Fruit fly (Drosophila melanogaster) whole organism, adult: Measurements from ENCODE around the gene CG1764.

Experiments used
- CG11617 ChIP-seq: fragments of 200-800 bp; sonication (Bioruptor generic); optimal IDR thresholded peaks from 2 replicates; lab custom pipeline; 2017; ENCODE audit warnings: mild to moderate bottlenecking, missing biosample characterization, missing genetic modification reagents, missing genetic modification characterization
- CG12768 ChIP-seq: fragments of 200-800 bp; sonication (Bioruptor generic); optimal IDR thresholded peaks from 2 replicates; lab custom pipeline; 2017; ENCODE audit warnings: missing biosample characterization, missing genetic modification characterization, mild to moderate bottlenecking, moderate library complexity, missing genetic modification reagents
- CG14711 ChIP-seq: fragments of 200-800 bp; sonication (Bioruptor generic); optimal IDR thresholded peaks from 2 replicates; lab custom pipeline; 2018; ENCODE audit warnings: missing biosample characterization, mild to moderate bottlenecking, missing genetic modification characterization, moderate library complexity
- CG1620 ChIP-seq: fragments of 200-800 bp; sonication (Bioruptor generic); optimal IDR thresholded peaks from 2 replicates; lab custom pipeline; 2016; ENCODE audit warnings: missing biosample characterization, missing genetic modification characterization
- CG33017 ChIP-seq: fragments of 200-800 bp; sonication (Bioruptor generic); optimal IDR thresholded peaks from 2 replicates; lab custom pipeline; 2018; ENCODE audit warnings: missing biosample characterization, mild to moderate bottlenecking, missing genetic modification characterization, moderate library complexity
- CG5204 ChIP-seq: fragments of 200-800 bp; sonication (Bioruptor generic); optimal IDR thresholded peaks from 2 replicates; lab custom pipeline; 2016; ENCODE audit warnings: missing biosample characterization, missing genetic modification characterization
- CG7045 ChIP-seq: fragments of 200-800 bp; sonication (Bioruptor generic); optimal IDR thresholded peaks from 2 replicates; lab custom pipeline; 2017; ENCODE audit warnings: missing biosample characterization, mild to moderate bottlenecking, missing genetic modification characterization
- CG7101 ChIP-seq: fragments of 200-800 bp; sonication (Bioruptor generic); optimal IDR thresholded peaks from 2 replicates; lab custom pipeline; 2018; ENCODE audit warnings: missing biosample characterization, mild to moderate bottlenecking, missing genetic modification characterization, moderate library complexity
- Clk ChIP-seq: fragments of 200-800 bp; sonication (Bioruptor generic); optimal IDR thresholded peaks from 2 replicates; lab custom pipeline; 2017; ENCODE audit warnings: missing biosample characterization, missing genetic modification characterization
- Crg-1 ChIP-seq: fragments of 200-800 bp; sonication (Bioruptor generic); optimal IDR thresholded peaks from 2 replicates; lab custom pipeline; 2016; ENCODE audit warnings: missing biosample characterization, missing genetic modification characterization
- Hr96 ChIP-seq: fragments of 200-800 bp; sonication (Bioruptor generic); optimal IDR thresholded peaks from 2 replicates; lab custom pipeline; 2016; ENCODE audit warnings: missing biosample characterization, missing genetic modification characterization
- Mnt ChIP-seq: fragments of 200-800 bp; sonication (Bioruptor generic); optimal IDR thresholded peaks from 2 replicates; lab custom pipeline; 2016; ENCODE audit warnings: missing biosample characterization, mild to moderate bottlenecking, missing genetic modification characterization
- bab1 ChIP-seq: fragments of 200-800 bp; sonication (Bioruptor generic); optimal IDR thresholded peaks from 3 replicates; lab custom pipeline; 2019; ENCODE audit warnings: missing biosample characterization, mild to moderate bottlenecking, missing genetic modification characterization, moderate library complexity
- cic ChIP-seq: fragments of 200-800 bp; sonication (Bioruptor generic); optimal IDR thresholded peaks from 2 replicates; lab custom pipeline; 2017; ENCODE audit warnings: missing biosample characterization, mild to moderate bottlenecking, missing genetic modification characterization, moderate library complexity
- cnc ChIP-seq, 2 experiments: fragments of >200 bp; optimal IDR thresholded peaks; 2 replicates each; lab custom pipeline; 2017
- kay ChIP-seq: fragments of 200-800 bp; sonication (Bioruptor generic); peaks from one replicate; lab custom pipeline; 2016; ENCODE audit warnings: missing biosample characterization, missing genetic modification characterization, borderline replicate concordance
- ovo ChIP-seq: fragments of 200-800 bp; sonication (Bioruptor generic); optimal IDR thresholded peaks from 2 replicates; lab custom pipeline; 2016; ENCODE audit warnings: missing biosample characterization, missing genetic modification characterization
- pad ChIP-seq: fragments of 200-800 bp; sonication (Bioruptor generic); optimal IDR thresholded peaks from 3 replicates; lab custom pipeline; 2017; ENCODE audit warnings: missing biosample characterization, missing genetic modification characterization, mild to moderate bottlenecking, moderate library complexity, missing genetic modification reagents
- tj ChIP-seq: fragments of 200-800 bp; sonication (Bioruptor generic); optimal IDR thresholded peaks from 3 replicates; lab custom pipeline; 2017; ENCODE audit warnings: missing biosample characterization, mild to moderate bottlenecking, missing genetic modification characterization, moderate library complexity
- toe ChIP-seq: fragments of 200-800 bp; sonication (Bioruptor generic); optimal IDR thresholded peaks from 2 replicates; lab custom pipeline; 2016; ENCODE audit warnings: missing biosample characterization, missing genetic modification characterization

The CG1764 gene

dm6 chrX:13283940-13284547 is 18.2 kb downstream of the CG1764 start:
- TF ChIP-seq bab1 (no peak), CG12768 (GFP tag; lab: Kevin White, UChicago) (no peak), Mnt (GFP tag; lab: Kevin White, UChicago) (no peak), ovo (GFP tag; lab: Kevin White, UChicago) (no peak), CG33017 (tag; lab: Kevin White, UChicago) (no peak), CG7101 (tag; lab: Kevin White, UChicago) (no peak), pad (GFP tag; lab: Kevin White, UChicago) (peak; percentile 79), kay (GFP tag; lab: Kevin White, UChicago) (no peak)

dm6 chrX:13282717-13283116 is 19.5 kb downstream of the CG1764 start:
- TF ChIP-seq CG12768 (GFP tag; lab: Kevin White, UChicago) (no peak), Clk (GFP tag; lab: Kevin White, UChicago) (no peak), Hr96 (GFP tag; lab: Kevin White, UChicago) (no peak), cic (GFP tag; lab: Kevin White, UChicago) (no peak), CG7045 (GFP tag; lab: Kevin White, UChicago) (no peak), CG1620 (no peak), bab1 (no peak), CG11617 (GFP tag; lab: Kevin White, UChicago) (no peak), CG33017 (tag; lab: Kevin White, UChicago) (no peak), cnc (optimal IDR thresholded peaks at IDR 0.05; lab: Kevin White, UChicago) (no peak), ovo (GFP tag; lab: Kevin White, UChicago) (no peak), CG14711 (tag; lab: Kevin White, UChicago) (no peak), Mnt (GFP tag; lab: Kevin White, UChicago) (no peak), CG5204 (GFP tag; lab: Kevin White, UChicago) (no peak)

dm6 chrX:13281244-13281877 is 20.9 kb downstream of the CG1764 start:
- TF ChIP-seq pad (GFP tag; lab: Kevin White, UChicago): peak; percentile 73
- TF ChIP-seq Hr96 (GFP tag; lab: Kevin White, UChicago): no peak
- no peak for TF ChIP-seq Crg-1
- peak; percentile 33 for TF ChIP-seq ovo (GFP tag; lab: Kevin White, UChicago)
- TF ChIP-seq cnc (optimal IDR thresholded peaks at IDR 0.05; lab: Kevin White, UChicago): no peak
- TF ChIP-seq CG33017 (tag; lab: Kevin White, UChicago): no peak

dm6 chrX:13280738-13281137 is 21.5 kb downstream of the CG1764 start:
- TF ChIP-seq CG7045 (GFP tag; lab: Kevin White, UChicago): no peak
- TF ChIP-seq Clk (GFP tag; lab: Kevin White, UChicago): no peak
- no peak for TF ChIP-seq CG5204 (GFP tag; lab: Kevin White, UChicago)
- no peak for TF ChIP-seq Hr96 (GFP tag; lab: Kevin White, UChicago)
- no peak for TF ChIP-seq pad (GFP tag; lab: Kevin White, UChicago)
- TF ChIP-seq Mnt (GFP tag; lab: Kevin White, UChicago): no peak
- TF ChIP-seq kay (GFP tag; lab: Kevin White, UChicago): no peak
- no peak for TF ChIP-seq CG12768 (GFP tag; lab: Kevin White, UChicago)
- TF ChIP-seq CG1620: no peak
- TF ChIP-seq CG33017 (tag; lab: Kevin White, UChicago): no peak
- no peak for TF ChIP-seq toe (GFP tag; lab: Kevin White, UChicago)
- TF ChIP-seq bab1: no peak
- no peak for TF ChIP-seq tj (GFP tag; lab: Kevin White, UChicago)
- TF ChIP-seq cnc (optimal IDR thresholded peaks at IDR 0.05; lab: Kevin White, UChicago): no peak
- TF ChIP-seq Crg-1: no peak
- no peak for TF ChIP-seq CG14711 (tag; lab: Kevin White, UChicago)
- no peak for TF ChIP-seq CG7101 (tag; lab: Kevin White, UChicago)
- TF ChIP-seq CG11617 (GFP tag; lab: Kevin White, UChicago): no peak
- no peak for TF ChIP-seq ovo (GFP tag; lab: Kevin White, UChicago)
- no peak for TF ChIP-seq cic (GFP tag; lab: Kevin White, UChicago)

dm6 chrX:13280235-13280634 is 22.0 kb downstream of the CG1764 start:
- no peak for TF ChIP-seq cnc (optimal IDR thresholded peaks at IDR 0.05; lab: Kevin White, UChicago)
- no peak for TF ChIP-seq CG7045 (GFP tag; lab: Kevin White, UChicago)
- TF ChIP-seq Mnt (GFP tag; lab: Kevin White, UChicago): peak; percentile 12

- TF ChIP-seq Mnt (GFP tag; lab: Kevin White, UChicago): no peak
- peak; percentile 12 for TF ChIP-seq cic (GFP tag; lab: Kevin White, UChicago)
- TF ChIP-seq pad (GFP tag; lab: Kevin White, UChicago): peak; percentile 98
- no peak for TF ChIP-seq CG33017 (tag; lab: Kevin White, UChicago)
- TF ChIP-seq ovo (GFP tag; lab: Kevin White, UChicago): peak; percentile 73
- no peak for TF ChIP-seq CG7101 (tag; lab: Kevin White, UChicago)
- TF ChIP-seq bab1: no peak
- no peak for TF ChIP-seq CG1620
Observed at dm6 chrX:13278468-13278982, 23.7 kb downstream of the CG1764 start.
